Fruit fly (Drosophila melanogaster): Measurements from ENCODE around the gene RpL3.

Gene RpL3

DNA sequence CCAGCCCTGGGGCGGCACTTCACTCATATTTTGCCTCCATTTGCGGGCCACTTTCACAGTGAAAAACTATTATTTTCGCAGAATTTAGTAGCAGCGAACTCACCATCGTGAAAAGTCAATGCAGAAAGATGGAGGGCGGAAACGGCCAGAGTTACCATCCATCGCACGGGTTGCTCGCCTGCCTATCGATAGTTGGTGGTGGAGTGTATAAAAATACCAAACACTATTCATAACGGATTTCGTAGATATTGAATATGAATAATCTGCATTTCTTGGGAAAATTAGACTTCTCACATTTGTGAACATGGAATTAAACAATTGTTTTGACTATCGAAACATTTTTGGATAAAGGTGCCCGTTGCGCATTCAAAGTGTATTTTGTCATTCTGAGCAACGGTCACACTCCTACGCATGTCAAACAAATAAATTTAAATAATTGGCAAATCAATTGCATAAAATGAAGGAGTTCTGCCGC, 5.5 kb upstream of the RpL3 start, which contains the start of the genes RpS25 and CG4820 (continued):
- TF ChIP-seq scrt (GFP tag; optimal IDR thresholded peaks at IDR 0.05): peak; percentile 87
- no peak for TF ChIP-seq sc (optimal IDR thresholded peaks at IDR 0.05)
- TF ChIP-seq sc (GFP tag; optimal IDR thresholded peaks at IDR 0.05): peak; percentile 86
- TF ChIP-seq CG4424 (GFP tag; optimal IDR thresholded peaks at IDR 0.05): peak; percentile 92
- TF ChIP-seq CG6854 (GFP tag; optimal IDR thresholded peaks at IDR 0.05): peak; percentile 90
- TF ChIP-seq CG17328 (GFP tag; IDR thresholded peaks at IDR 0.05): peak; percentile 87
- TF ChIP-seq Deaf1 (tag; optimal IDR thresholded peaks at IDR 0.05): peak; percentile 58
- TF ChIP-seq E2f1 (GFP tag; IDR thresholded peaks at IDR 0.05): peak; percentile 78
- peak; percentile 73 for TF ChIP-seq TFAM (GFP tag; optimal IDR thresholded peaks at IDR 0.05)
- TF ChIP-seq Sox102F (GFP tag; optimal IDR thresholded peaks at IDR 0.05): peak; percentile 72
- TF ChIP-seq BtbVII (GFP tag; optimal IDR thresholded peaks at IDR 0.05): peak; percentile 92
- TF ChIP-seq MBD-R2 (GFP tag; IDR thresholded peaks at IDR 0.05): peak; percentile 91
- TF ChIP-seq pnt (GFP tag; optimal IDR thresholded peaks at IDR 0.05): peak; percentile 28
- TF ChIP-seq abd-A (tag; optimal IDR thresholded peaks at IDR 0.05): no peak
- peak; percentile 97 for TF ChIP-seq CG6765 (GFP tag; optimal IDR thresholded peaks at IDR 0.05)
- TF ChIP-seq Oaz (GFP tag; IDR thresholded peaks at IDR 0.05): peak; percentile 81
- peak; percentile 84 to 86 for TF ChIP-seq Hr51 (GFP tag; optimal IDR thresholded peaks at IDR 0.05)
- TF ChIP-seq Lpt (GFP tag; optimal IDR thresholded peaks at IDR 0.05): no peak
- peak; percentile 91 for TF ChIP-seq sqz (GFP tag; optimal IDR thresholded peaks at IDR 0.05)
- TF ChIP-seq ase (GFP tag; IDR thresholded peaks at IDR 0.05): peak; percentile 77
- TF ChIP-seq h (optimal IDR thresholded peaks at IDR 0.05): no peak
- peak; percentile 77 for TF ChIP-seq Nf-YB (GFP tag; optimal IDR thresholded peaks at IDR 0.05)
- peak; percentile 93 for TF ChIP-seq pb (GFP tag; optimal IDR thresholded peaks at IDR 0.05)
- peak; percentile 84 for TF ChIP-seq tin (GFP tag; optimal IDR thresholded peaks at IDR 0.05)
- TF ChIP-seq kay (GFP tag; optimal IDR thresholded peaks at IDR 0.05): peak; percentile 24
- peak; percentile 82 for TF ChIP-seq CG7372 (GFP tag; IDR thresholded peaks at IDR 0.05)
- no peak for TF ChIP-seq Gsc (GFP tag; IDR thresholded peaks at IDR 0.05)
- peak; percentile 70 for TF ChIP-seq Abd-B (GFP tag; optimal IDR thresholded peaks at IDR 0.05)
- peak; percentile 94 for TF ChIP-seq CG12071 (GFP tag; optimal IDR thresholded peaks at IDR 0.05)
- TF ChIP-seq CG10274 (GFP tag; optimal IDR thresholded peaks at IDR 0.05): peak; percentile 88
- peak; percentile 100 for TF ChIP-seq Ets97D (GFP tag; optimal IDR thresholded peaks at IDR 0.05)
- TF ChIP-seq Gug (GFP tag; IDR thresholded peaks at IDR 0.05): peak; percentile 38; the same call in 2 of the 4 replicates
- TF ChIP-seq CG8359 (GFP tag; optimal IDR thresholded peaks at IDR 0.05; ENCODE audit: borderline replicate concordance): peak; percentile 84
- peak; percentile 15 for TF ChIP-seq Ravus (GFP tag; IDR thresholded peaks at IDR 0.05)
- TF ChIP-seq Hr3 (GFP tag; optimal IDR thresholded peaks at IDR 0.05): peak; percentile 71
- TF ChIP-seq Med (GFP tag): peak; percentile 99
- peak; percentile 86 for TF ChIP-seq CG7839 (tag; optimal IDR thresholded peaks at IDR 0.05)
- TF ChIP-seq CG15601 (tag; optimal IDR thresholded peaks at IDR 0.05): peak; percentile 93
- peak; percentile 94 for TF ChIP-seq eyg (GFP tag; optimal IDR thresholded peaks at IDR 0.05)

- TF ChIP-seq crc (GFP tag; optimal IDR thresholded peaks at IDR 0.05) (no peak), rib (GFP tag; IDR thresholded peaks at IDR 0.05) (no peak), unpg (GFP tag; optimal IDR thresholded peaks at IDR 0.05) (no peak), CG11093 (GFP tag; IDR thresholded peaks at IDR 0.05) (no peak), CG4707 (GFP tag; optimal IDR thresholded peaks at IDR 0.05) (no peak), CG6654 (GFP tag; optimal IDR thresholded peaks at IDR 0.05) (no peak), btn (GFP tag; optimal IDR thresholded peaks at IDR 0.05) (no peak), CG1832 (GFP tag; optimal IDR thresholded peaks at IDR 0.05) (no peak), row (GFP tag; IDR thresholded peaks at IDR 0.05) (peak; percentile 92), Camta (GFP tag; optimal IDR thresholded peaks at IDR 0.05) (no peak), mirr (GFP tag; optimal IDR thresholded peaks at IDR 0.05) (no peak), CG7987 (GFP tag; optimal IDR thresholded peaks at IDR 0.05) (peak; percentile 31), fd3F (GFP tag; optimal IDR thresholded peaks at IDR 0.05) (no peak), CG2199 (GFP tag; IDR thresholded peaks at IDR 0.05) (no peak), CG6175 (GFP tag; IDR thresholded peaks at IDR 0.05) (no peak)
These were observed 1.8 kb upstream of the RpL3 start, which contains the start of gene CG6689 for dm6 chr3R:11219883-11220282. Gene CG6689, minus strand, starts transcription at chr3R:11220064.
